Fruit fly (Drosophila melanogaster) whole organism, embryonic: ENCODE results near the gene CG18596.

Source experiments
- Atf6 ChIP-seq: fragments of 200-800 bp; sonication (Bioruptor generic); IDR thresholded peaks from 2 replicates; pipeline ENCODE4 v1.3.6; 2022; ENCODE audit warnings: missing biosample characterization, missing genetic modification characterization
- Awh ChIP-seq: fragments of 200-800 bp; sonication (Bioruptor generic); IDR thresholded peaks from 2 replicates; pipeline ENCODE4, ENCODE4 v1.3.6; 2022; ENCODE audit warnings: missing biosample characterization, missing genetic modification characterization
- Blimp-1 ChIP-seq: fragments of 200-800 bp; sonication (Bioruptor generic); optimal IDR thresholded peaks from 3 replicates; lab custom pipeline; 2018; ENCODE audit warnings: missing biosample characterization, missing genetic modification characterization, mild to moderate bottlenecking, moderate library complexity, missing genetic modification reagents
- CG11695 ChIP-seq: fragments of 200-800 bp; sonication (Bioruptor generic); IDR thresholded peaks from 3 replicates; pipeline ENCODE4 v1.3.6; 2022; ENCODE audit warnings: missing biosample characterization, missing genetic modification characterization
- CG12104 ChIP-seq: fragments of 200-800 bp; sonication (Bioruptor generic); optimal IDR thresholded peaks from 3 replicates; lab custom pipeline; 2016; ENCODE audit warnings: missing biosample characterization, missing genetic modification characterization
- CG12155 ChIP-seq: fragments of 200-800 bp; sonication (Bioruptor generic); optimal IDR thresholded peaks from 3 replicates; lab custom pipeline; 2016; ENCODE audit warnings: missing biosample characterization, missing genetic modification characterization
- CG12219 ChIP-seq: fragments of 200-800 bp; sonication (Bioruptor generic); optimal IDR thresholded peaks from 3 replicates; lab custom pipeline; 2018; ENCODE audit warnings: missing biosample characterization, mild to moderate bottlenecking, missing genetic modification characterization
- CG12744 ChIP-seq: fragments of 200-800 bp; sonication (Bioruptor generic); optimal IDR thresholded peaks from 2 replicates; lab custom pipeline; 2016; ENCODE audit warnings: missing biosample characterization, missing genetic modification characterization
- CG13424 ChIP-seq: fragments of 200-800 bp; sonication (Bioruptor generic); optimal IDR thresholded peaks from 2 replicates; lab custom pipeline; 2019; ENCODE audit warnings: missing biosample characterization, mild to moderate bottlenecking, missing genetic modification characterization, moderate library complexity
- CG15696 ChIP-seq: fragments of 200-800 bp; sonication (Bioruptor generic); optimal IDR thresholded peaks from 2 replicates; lab custom pipeline; 2019; ENCODE audit warnings: missing biosample characterization, mild to moderate bottlenecking, missing genetic modification characterization, moderate library complexity
- CG16779 ChIP-seq: fragments of 200-800 bp; sonication (Bioruptor generic); IDR thresholded peaks from 2 replicates; pipeline ENCODE4 v1.3.6; 2022; ENCODE audit warnings: missing biosample characterization, missing genetic modification characterization
- CG17359 ChIP-seq: fragments of 200-800 bp; sonication (Bioruptor generic); optimal IDR thresholded peaks from 3 replicates; lab custom pipeline; 2018; ENCODE audit warnings: missing biosample characterization, mild to moderate bottlenecking, missing genetic modification characterization, moderate library complexity
- CG17361 ChIP-seq: fragments of 200-800 bp; sonication (Bioruptor generic); IDR thresholded peaks from 3 replicates; pipeline ENCODE4 v1.3.6; 2022; ENCODE audit warnings: missing biosample characterization, missing genetic modification characterization
- CG2889 ChIP-seq: fragments of 200-800 bp; sonication (Bioruptor generic); IDR thresholded peaks from 3 replicates; pipeline ENCODE4 v1.3.6; 2022; ENCODE audit warnings: missing biosample characterization, missing genetic modification characterization
- CG3065 ChIP-seq: fragments of 200-800 bp; sonication (Bioruptor generic); optimal IDR thresholded peaks from 2 replicates; lab custom pipeline; 2016; ENCODE audit warnings: missing biosample characterization, missing genetic modification characterization
- CG32532 ChIP-seq: fragments of 200-800 bp; sonication (Bioruptor generic); IDR thresholded peaks from 2 replicates; pipeline ENCODE4 v1.3.6; 2022; ENCODE audit warnings: missing biosample characterization, missing genetic modification characterization
- CG4617 ChIP-seq: fragments of 200-800 bp; sonication (Bioruptor generic); optimal IDR thresholded peaks from 3 replicates; lab custom pipeline; 2016; ENCODE audit warnings: missing biosample characterization, missing genetic modification characterization, borderline replicate concordance
- CG4854 ChIP-seq: fragments of 200-800 bp; sonication (Bioruptor generic); optimal IDR thresholded peaks from 2 replicates; lab custom pipeline; 2016; ENCODE audit warnings: missing biosample characterization, missing genetic modification characterization, inconsistent platforms
- CG6175 ChIP-seq: fragments of 200-800 bp; sonication (Bioruptor generic); IDR thresholded peaks from 3 replicates; pipeline ENCODE4 v1.3.6; 2022; ENCODE audit warnings: missing biosample characterization, missing genetic modification characterization
- CG6254 ChIP-seq: fragments of 200-800 bp; sonication (Bioruptor generic); optimal IDR thresholded peaks from 3 replicates; lab custom pipeline; 2017; ENCODE audit warnings: mild to moderate bottlenecking, missing biosample characterization, missing genetic modification reagents, missing genetic modification characterization
- CG6791 ChIP-seq: fragments of 200-800 bp; sonication (Bioruptor generic); IDR thresholded peaks from 3 replicates; pipeline ENCODE4 v1.3.6; 2022; ENCODE audit warnings: missing biosample characterization, missing genetic modification characterization; ENCODE audit not compliant: partially characterized antibody
- CG9437 ChIP-seq: fragments of 200-800 bp; sonication (Bioruptor generic); optimal IDR thresholded peaks from 2 replicates; lab custom pipeline; 2018; ENCODE audit warnings: missing biosample characterization, mild to moderate bottlenecking, missing genetic modification characterization
- CG9876 ChIP-seq: fragments of 200-800 bp; sonication (Bioruptor generic); optimal IDR thresholded peaks from 2 replicates; lab custom pipeline; 2016; ENCODE audit warnings: missing biosample characterization, missing genetic modification characterization
- Dll ChIP-seq: fragments of 200-800 bp; sonication (Bioruptor generic); IDR thresholded peaks from 4 replicates; pipeline ENCODE4 v1.3.6; 2022; ENCODE audit warnings: missing biosample characterization, missing genetic modification characterization; ENCODE audit not compliant: partially characterized antibody
- Doc2 ChIP-seq: fragments of 200-800 bp; sonication (Bioruptor generic); IDR thresholded peaks from 2 replicates; pipeline ENCODE4 v1.3.6; 2022; ENCODE audit warnings: missing biosample characterization, missing genetic modification characterization
- Dp ChIP-seq: fragments of 200-800 bp; sonication (Bioruptor generic); optimal IDR thresholded peaks from 2 replicates; lab custom pipeline; 2018; ENCODE audit warnings: missing biosample characterization, mild to moderate bottlenecking, missing genetic modification characterization, moderate library complexity
- Drgx ChIP-seq: fragments of 200-800 bp; sonication (Bioruptor generic); IDR thresholded peaks from 2 replicates; pipeline ENCODE4 v1.3.6; 2022; ENCODE audit warnings: missing biosample characterization, missing genetic modification characterization
- Elba2 ChIP-seq: fragments of 200-800 bp; sonication (Bioruptor generic); optimal IDR thresholded peaks from 3 replicates; lab custom pipeline; 2016; ENCODE audit warnings: missing biosample characterization, missing genetic modification characterization
- Max ChIP-seq: fragments of 200-800 bp; sonication (Bioruptor generic); optimal IDR thresholded peaks from 2 replicates; lab custom pipeline; 2016; ENCODE audit warnings: missing biosample characterization, mild to moderate bottlenecking, missing genetic modification characterization
- Myb ChIP-seq: fragments of 200-800 bp; sonication (Bioruptor generic); optimal IDR thresholded peaks from 2 replicates; lab custom pipeline; 2016; ENCODE audit warnings: missing biosample characterization, missing genetic modification characterization
- NK7.1 ChIP-seq: fragments of 200-800 bp; sonication (Bioruptor generic); optimal IDR thresholded peaks from 3 replicates; lab custom pipeline; 2016; ENCODE audit warnings: missing biosample characterization, missing genetic modification characterization
- Neu2 ChIP-seq: fragments of 200-800 bp; sonication (Bioruptor generic); optimal IDR thresholded peaks from 3 replicates; lab custom pipeline; 2016; ENCODE audit warnings: missing biosample characterization, missing genetic modification characterization, borderline replicate concordance
- YL-1 ChIP-seq: fragments of 200-800 bp; sonication (Bioruptor generic); optimal IDR thresholded peaks from 3 replicates; lab custom pipeline; 2017; ENCODE audit warnings: missing biosample characterization, mild to moderate bottlenecking, missing genetic modification characterization
- cg ChIP-seq: fragments of 200-800 bp; sonication (Bioruptor generic); optimal IDR thresholded peaks from 3 replicates; lab custom pipeline; 2019; ENCODE audit warnings: missing biosample characterization, mild to moderate bottlenecking, missing genetic modification characterization, moderate library complexity
- ci ChIP-seq: fragments of 200-800 bp; sonication (Bioruptor generic); IDR thresholded peaks from 3 replicates; pipeline ENCODE4 v1.3.6; 2022; ENCODE audit warnings: missing biosample characterization, missing genetic modification characterization
- dan ChIP-seq: fragments of 200-800 bp; sonication (Bioruptor generic); IDR thresholded peaks from 2 replicates; pipeline ENCODE4 v1.3.6; 2022; ENCODE audit warnings: missing biosample characterization, missing genetic modification characterization
- gcm2 ChIP-seq: fragments of 200-800 bp; sonication (Bioruptor generic); optimal IDR thresholded peaks from 2 replicates; lab custom pipeline; 2016; ENCODE audit warnings: missing biosample characterization, missing genetic modification characterization
- mam ChIP-seq: fragments of 200-800 bp; sonication (Bioruptor generic); optimal IDR thresholded peaks from 3 replicates; lab custom pipeline; 2016; ENCODE audit warnings: missing biosample characterization, missing genetic modification characterization
- peb ChIP-seq: fragments of 200-800 bp; sonication (Bioruptor generic); IDR thresholded peaks from 2 replicates; pipeline ENCODE4 v1.3.6; 2022; ENCODE audit warnings: missing biosample characterization, missing genetic modification characterization
- pum ChIP-seq: fragments of 200-800 bp; sonication (Bioruptor generic); optimal IDR thresholded peaks from 2 replicates; lab custom pipeline; 2016; ENCODE audit warnings: missing biosample characterization, missing genetic modification characterization
- repo ChIP-seq: fragments of 200-800 bp; sonication (Bioruptor generic); optimal IDR thresholded peaks from 2 replicates; lab custom pipeline; 2016; ENCODE audit warnings: missing biosample characterization, missing genetic modification characterization
- schlank ChIP-seq: fragments of 200-800 bp; sonication (Bioruptor generic); optimal IDR thresholded peaks from 2 replicates; lab custom pipeline; 2018; ENCODE audit warnings: missing biosample characterization, mild to moderate bottlenecking, missing genetic modification characterization
- sim ChIP-seq: fragments of 200-800 bp; sonication (Bioruptor generic); IDR thresholded peaks from 2 replicates; pipeline ENCODE4 v1.3.6; 2022; ENCODE audit warnings: missing biosample characterization, missing genetic modification characterization
- sisA ChIP-seq: fragments of 200-800 bp; sonication (Bioruptor generic); IDR thresholded peaks from 2 replicates; pipeline ENCODE4 v1.3.6; 2022; ENCODE audit warnings: missing biosample characterization, missing genetic modification characterization
- sug ChIP-seq: fragments of 200-800 bp; optimal IDR thresholded peaks from 2 replicates; lab custom pipeline; 2019; ENCODE audit warnings: missing biosample characterization, mild to moderate bottlenecking, missing genetic modification characterization, moderate library complexity
- tap ChIP-seq: fragments of 200-800 bp; optimal IDR thresholded peaks from 3 replicates; lab custom pipeline; 2019; ENCODE audit warnings: missing biosample characterization, mild to moderate bottlenecking, missing genetic modification characterization, moderate library complexity
- tup ChIP-seq: fragments of 200-800 bp; sonication (Bioruptor generic); optimal IDR thresholded peaks from 2 replicates; lab custom pipeline; 2016; ENCODE audit warnings: missing biosample characterization, mild to moderate bottlenecking, missing genetic modification characterization, moderate library complexity
- usp ChIP-seq: fragments of >200 bp; optimal IDR thresholded peaks from 2 replicates; lab custom pipeline; 2017; ENCODE audit warnings: missing biosample characterization, missing genetic modification characterization
- zfh1 ChIP-seq: fragments of 200-800 bp; sonication (Bioruptor generic); IDR thresholded peaks from 3 replicates; pipeline ENCODE4 v1.3.6; 2022; ENCODE audit warnings: missing biosample characterization, missing genetic modification characterization

Gene CG18596

DNA sequence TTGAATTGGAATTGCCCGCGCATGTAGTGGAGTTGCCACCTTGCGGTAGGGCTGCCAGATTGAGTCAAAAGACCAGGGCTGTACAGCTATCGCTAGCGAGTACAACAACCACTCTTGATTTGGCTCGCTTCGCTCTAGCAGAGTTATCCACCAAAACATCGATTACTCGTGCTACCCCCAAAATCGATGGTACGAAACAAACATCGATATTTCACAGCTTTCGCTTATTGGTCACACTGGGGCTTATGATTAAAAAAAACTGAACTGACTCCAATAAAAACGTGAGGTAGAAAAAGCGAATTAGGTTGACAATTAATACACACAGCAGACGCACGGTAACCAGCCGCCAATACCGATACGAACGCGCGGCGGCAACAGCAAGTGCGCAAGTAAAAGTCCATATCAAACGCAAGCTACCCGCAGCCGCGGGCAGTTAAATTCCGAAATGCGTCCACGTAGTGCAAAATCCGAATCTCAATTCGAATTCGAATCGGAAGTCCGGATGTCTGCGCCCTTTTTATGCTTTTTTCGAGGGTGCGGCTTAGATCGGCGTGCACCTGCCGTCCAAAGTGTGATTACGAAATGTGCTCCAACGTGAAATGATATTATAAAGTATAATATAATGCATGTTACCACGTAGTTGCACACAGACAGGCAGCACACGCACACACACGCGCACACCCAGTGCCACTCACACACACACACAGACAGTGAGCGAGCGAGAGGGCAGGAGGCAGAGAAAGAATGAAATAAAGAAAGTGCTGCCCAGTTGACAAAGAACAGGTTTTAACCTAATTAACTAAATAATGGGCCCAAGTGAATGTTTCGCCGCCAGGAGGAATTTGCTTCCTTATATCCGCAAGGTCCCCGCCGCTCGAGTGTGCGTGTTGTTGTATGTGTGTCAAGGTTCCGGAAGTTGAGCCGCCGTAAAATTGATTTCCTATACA, 19.0 kb upstream of the CG18596 start, which contains the start of gene Sar1 (continued):
- TF ChIP-seq CG11695 (0 out of 3 replicates have a peak, but pooled peaks have one; percentile 7), Atf6 (GFP tag; lab: Robert Waterston, UW) (no peak), CG12744 (no peak), Drgx (GFP tag; lab: Robert Waterston, UW) (no peak), pum (GFP tag; lab: Kevin White, UChicago) (no peak), ci (peak; percentile 40; the same call in 1 of the 3 replicates), usp (GFP tag; lab: Kevin White, UChicago) (no peak), CG15696 (tag; lab: Kevin White, UChicago) (no peak), Blimp-1 (GFP tag; lab: Kevin White, UChicago) (peak; percentile 11), CG32532 (GFP tag; lab: Robert Waterston, UW) (0 out of 2 replicates have a peak, but pooled peaks have one; percentile 9), CG3065 (GFP tag; lab: Kevin White, UChicago) (peak; percentile 18), Myb (GFP tag; lab: Kevin White, UChicago) (peak; percentile 74), CG4617 (peak; percentile 60), CG17359 (tag; lab: Kevin White, UChicago) (no peak), tap (no peak), Doc2 (GFP tag; lab: Robert Waterston, UW) (no peak), CG13424 (tag; lab: Kevin White, UChicago) (peak; percentile 25), NK7.1 (GFP tag; lab: Kevin White, UChicago) (no peak), schlank (no peak), mam (GFP tag; lab: Kevin White, UChicago) (peak; percentile 46), CG17361 (GFP tag; lab: Robert Waterston, UW) (peak; percentile 19; the same call in 1 of the 3 replicates), peb (GFP tag; lab: Robert Waterston, UW) (no peak), Max (GFP tag; lab: Kevin White, UChicago) (no peak), CG9876 (GFP tag; lab: Kevin White, UChicago) (peak; percentile 40), sim (no peak), sisA (GFP tag; lab: Robert Waterston, UW) (peak; percentile 53), Dp (GFP tag; lab: Kevin White, UChicago) (peak; percentile 100), CG12104 (no peak), zfh1 (peak; percentile 23; the same call in 1 of the 3 replicates), CG12219 (GFP tag; lab: Kevin White, UChicago) (no peak), CG2889 (GFP tag; lab: Robert Waterston, UW) (no peak), CG6791 (GFP tag; lab: Robert Waterston, UW) (peak; percentile 95), CG4854 (GFP tag; lab: Kevin White, UChicago) (no peak), repo (GFP tag; lab: Kevin White, UChicago) (peak; percentile 14), Awh (GFP tag; lab: Robert Waterston, UW) (no peak), dan (GFP tag; lab: Robert Waterston, UW) (no peak), Dll (GFP tag; lab: Robert Waterston, UW) (peak; percentile 95), gcm2 (GFP tag; lab: Kevin White, UChicago) (no peak), tup (GFP tag; lab: Kevin White, UChicago) (no peak), CG6254 (GFP tag; lab: Kevin White, UChicago) (peak; percentile 16), CG16779 (GFP tag; lab: Robert Waterston, UW) (no peak), YL-1 (GFP tag; lab: Kevin White, UChicago) (peak; percentile 80), CG9437 (GFP tag; lab: Kevin White, UChicago) (peak; percentile 55), CG6175 (no peak), sug (tag; lab: Kevin White, UChicago) (peak; percentile 60), Neu2 (GFP tag; lab: Kevin White, UChicago) (no peak), cg (GFP tag; lab: Kevin White, UChicago) (peak; percentile 96), CG12155 (GFP tag; lab: Kevin White, UChicago) (peak; percentile 44), Elba2 (GFP tag; lab: Kevin White, UChicago) (peak; percentile 76)
